Fruit fly (Drosophila melanogaster): ENCODE results near the gene CG3792.
A peak's percentile ranks its signal among the peaks of the same experiment; 100 is the strongest.

CG3792 gene

DNA sequence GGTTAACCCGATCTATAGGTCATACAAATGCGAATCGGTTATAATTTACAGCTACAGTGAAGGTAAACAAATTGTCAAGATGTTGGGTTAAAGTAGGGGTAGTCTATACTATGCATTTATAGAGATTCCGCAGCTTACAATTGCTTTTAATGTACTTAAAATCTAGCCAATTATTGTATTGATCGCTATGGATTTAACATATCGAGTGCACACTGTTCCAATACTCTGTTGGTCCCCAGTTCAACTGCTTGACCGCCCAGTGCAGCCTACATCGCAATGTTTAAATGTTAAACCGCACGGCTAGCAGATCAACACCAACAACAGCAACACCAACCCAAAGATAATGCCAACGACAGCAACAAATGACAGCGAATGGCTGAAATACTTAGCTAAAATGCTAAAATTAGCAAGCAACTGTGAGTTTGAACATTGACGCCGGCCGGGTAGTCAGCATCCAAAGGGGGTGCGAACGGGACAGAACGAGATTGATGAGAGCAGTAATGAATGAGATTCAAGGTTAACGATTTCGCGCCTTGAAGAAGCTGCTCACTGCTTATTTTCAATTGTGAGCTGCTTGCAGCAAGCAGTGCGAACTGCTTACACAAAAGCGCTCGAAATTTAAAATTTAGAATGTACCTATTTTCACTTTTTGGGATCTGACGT, 23.9 kb downstream of the CG3792 start (continued):
- TF ChIP-seq BEAF-32 (GFP tag; optimal IDR thresholded peaks at IDR 0.05) (no peak), Atf6 (GFP tag; IDR thresholded peaks at IDR 0.05) (no peak; the same call in 1 of the 2 replicates), chm (GFP tag; IDR thresholded peaks at IDR 0.05) (peak; percentile 28; the same call in 1 of the 2 replicates), Xbp1 (GFP tag; optimal IDR thresholded peaks at IDR 0.05) (no peak), CG2129 (GFP tag; IDR thresholded peaks at IDR 0.05; ENCODE audit: partially characterized antibody) (no peak), eyg (GFP tag; optimal IDR thresholded peaks at IDR 0.05) (no peak), h (optimal IDR thresholded peaks at IDR 0.05) (no peak), nom (GFP tag; optimal IDR thresholded peaks at IDR 0.05) (no peak), mam (GFP tag; optimal IDR thresholded peaks at IDR 0.05) (no peak), CG4854 (GFP tag; optimal IDR thresholded peaks at IDR 0.05) (no peak), lilli (GFP tag; optimal IDR thresholded peaks at IDR 0.05) (no peak), Hr39 (optimal IDR thresholded peaks at IDR 0.05) (no peak), mirr (GFP tag; optimal IDR thresholded peaks at IDR 0.05) (no peak), Nf-YA (GFP tag; IDR thresholded peaks at IDR 0.05) (no peak), Camta (GFP tag; optimal IDR thresholded peaks at IDR 0.05) (no peak), Rx (GFP tag; IDR thresholded peaks at IDR 0.05) (peak; percentile 76), Bgb (GFP tag; IDR thresholded peaks at IDR 0.05; ENCODE audit: partially characterized antibody) (peak; percentile 69), gcm (GFP tag; optimal IDR thresholded peaks at IDR 0.05) (no peak), dan (GFP tag; IDR thresholded peaks at IDR 0.05) (peak; percentile 66), CG1024 (GFP tag; IDR thresholded peaks at IDR 0.05) (0 out of 2 replicates have a peak, but pooled peaks have one; percentile 11), Dip2 (GFP tag; IDR thresholded peaks at IDR 0.05) (no peak), toy (GFP tag; IDR thresholded peaks at IDR 0.05) (no peak), CG6683 (GFP tag; optimal IDR thresholded peaks at IDR 0.05) (no peak), Lhr (GFP tag; optimal IDR thresholded peaks at IDR 0.05) (no peak), crc (GFP tag; optimal IDR thresholded peaks at IDR 0.05) (no peak), CrebB (tag; optimal IDR thresholded peaks at IDR 0.05) (no peak), CG6813 (GFP tag; optimal IDR thresholded peaks at IDR 0.05) (no peak), lmd (GFP tag; IDR thresholded peaks at IDR 0.05) (peak; percentile 20), CG10543 (GFP tag; optimal IDR thresholded peaks at IDR 0.05) (peak; percentile 64), dimm (GFP tag; IDR thresholded peaks at IDR 0.05) (no peak), D (optimal IDR thresholded peaks at IDR 0.05) (peak; percentile 57), D (GFP tag; optimal IDR thresholded peaks at IDR 0.05) (no peak), Nf-YB (GFP tag; optimal IDR thresholded peaks at IDR 0.05) (no peak), kni (GFP tag; optimal IDR thresholded peaks at IDR 0.05) (peak; percentile 10), ab (GFP tag; optimal IDR thresholded peaks at IDR 0.05) (no peak), CG34422 (GFP tag; IDR thresholded peaks at IDR 0.05) (peak; percentile 59; the same call in 1 of the 3 replicates), CG31224 (GFP tag; IDR thresholded peaks at IDR 0.05) (peak; percentile 15; the same call in 1 of the 2 replicates), Oli (tag; optimal IDR thresholded peaks at IDR 0.05) (no peak), lov (optimal IDR thresholded peaks at IDR 0.05) (no peak), lov (GFP tag; IDR thresholded peaks at IDR 0.05) (peak; percentile 73; the same call in 2 of the 3 replicates), CG8281 (tag; optimal IDR thresholded peaks at IDR 0.05) (peak; percentile 58), stwl (tag; optimal IDR thresholded peaks at IDR 0.05) (peak; percentile 24), lola (GFP tag; optimal IDR thresholded peaks at IDR 0.05) (peak in 1 of 3 experiments; percentile 55), CG11093 (GFP tag; IDR thresholded peaks at IDR 0.05) (no peak), CG2889 (GFP tag; IDR thresholded peaks at IDR 0.05) (0 out of 3 replicates have a peak, but pooled peaks have one; percentile 40), scrt (GFP tag; optimal IDR thresholded peaks at IDR 0.05) (no peak), CG14014 (GFP tag; IDR thresholded peaks at IDR 0.05) (peak; percentile 52), ERR (GFP tag; optimal IDR thresholded peaks at IDR 0.05) (peak; percentile 49), CG6654 (GFP tag; optimal IDR thresholded peaks at IDR 0.05) (peak; percentile 86), CG17802 (tag; optimal IDR thresholded peaks at IDR 0.05) (no peak), Taf1 (GFP tag; IDR thresholded peaks at IDR 0.05) (peak; percentile 52)
